Fruit fly (Drosophila melanogaster) whole organism, embryonic: ENCODE results near the gene CG43389.

Experiments used
- Asciz ChIP-seq: fragments of 200-800 bp; sonication (Bioruptor generic); optimal IDR thresholded peaks from 2 replicates; lab custom pipeline; 2017; ENCODE audit warnings: missing biosample characterization, mild to moderate bottlenecking, missing genetic modification characterization, missing genetic modification reagents
- CG10267 ChIP-seq: fragments of 200-800 bp; sonication (Bioruptor generic); optimal IDR thresholded peaks from 2 replicates; lab custom pipeline; 2018; ENCODE audit warnings: missing biosample characterization, mild to moderate bottlenecking, missing genetic modification characterization, moderate library complexity
- CG10979 ChIP-seq: fragments of 200-800 bp; sonication (Bioruptor generic); optimal IDR thresholded peaks from 2 replicates; lab custom pipeline; 2018; ENCODE audit warnings: missing biosample characterization, mild to moderate bottlenecking, missing genetic modification characterization, moderate library complexity
- CG12071 ChIP-seq: fragments of 200-800 bp; sonication (Bioruptor generic); optimal IDR thresholded peaks from 3 replicates; lab custom pipeline; 2018; ENCODE audit warnings: missing biosample characterization, mild to moderate bottlenecking, missing genetic modification characterization
- CG12236 ChIP-seq: fragments of 200-800 bp; sonication (Bioruptor generic); optimal IDR thresholded peaks from 2 replicates; lab custom pipeline; 2016; ENCODE audit warnings: missing biosample characterization, missing genetic modification characterization
- CG1603 ChIP-seq: fragments of 200-800 bp; sonication (Bioruptor generic); optimal IDR thresholded peaks from 2 replicates; lab custom pipeline; 2019; ENCODE audit warnings: missing biosample characterization, mild to moderate bottlenecking, missing genetic modification characterization, moderate library complexity
- CG1647 ChIP-seq: fragments of 200-800 bp; sonication (Bioruptor generic); optimal IDR thresholded peaks from 3 replicates; lab custom pipeline; 2016; ENCODE audit warnings: missing biosample characterization, missing genetic modification characterization
- CG18262 ChIP-seq: fragments of 200-800 bp; optimal IDR thresholded peaks from 3 replicates; lab custom pipeline; 2019; ENCODE audit warnings: missing biosample characterization, mild to moderate bottlenecking, missing genetic modification characterization, moderate library complexity
- CG18599 ChIP-seq: fragments of 200-800 bp; sonication (Bioruptor generic); optimal IDR thresholded peaks from 3 replicates; lab custom pipeline; 2017; ENCODE audit warnings: missing biosample characterization, missing genetic modification characterization, mild to moderate bottlenecking, moderate library complexity, missing genetic modification reagents
- CG2202 ChIP-seq: fragments of 200-800 bp; sonication (Bioruptor generic); optimal IDR thresholded peaks from 2 replicates; lab custom pipeline; 2018; ENCODE audit warnings: missing biosample characterization, mild to moderate bottlenecking, missing genetic modification characterization
- CG2875 ChIP-seq: fragments of 200-800 bp; sonication (Bioruptor generic); optimal IDR thresholded peaks from 2 replicates; lab custom pipeline; 2017; ENCODE audit warnings: missing biosample characterization, mild to moderate bottlenecking, missing genetic modification characterization, missing genetic modification reagents
- CG31224 ChIP-seq: fragments of 200-800 bp; sonication (Bioruptor generic); IDR thresholded peaks from 2 replicates; pipeline ENCODE4 v1.3.6; 2022; ENCODE audit warnings: missing biosample characterization, missing genetic modification characterization
- CG3281 ChIP-seq: fragments of 200-800 bp; sonication (Bioruptor generic); optimal IDR thresholded peaks from 3 replicates; lab custom pipeline; 2017; ENCODE audit warnings: missing biosample characterization, mild to moderate bottlenecking, missing genetic modification characterization
- CG4730 ChIP-seq: fragments of 200-800 bp; sonication (Bioruptor generic); IDR thresholded peaks from 2 replicates; pipeline ENCODE4 v1.3.6; 2022; ENCODE audit warnings: missing biosample characterization, missing genetic modification characterization
- CG5953 ChIP-seq: fragments of 200-800 bp; sonication (Bioruptor generic); IDR thresholded peaks from 2 replicates; pipeline ENCODE4 v1.3.6; 2022; ENCODE audit warnings: missing biosample characterization, missing genetic modification characterization
- CG7839 ChIP-seq: fragments of 200-800 bp; sonication (Bioruptor generic); optimal IDR thresholded peaks from 3 replicates; lab custom pipeline; 2018; ENCODE audit warnings: missing biosample characterization, mild to moderate bottlenecking, missing genetic modification characterization, moderate library complexity
- CG7928 ChIP-seq: fragments of 200-800 bp; sonication (Bioruptor generic); optimal IDR thresholded peaks from 2 replicates; lab custom pipeline; 2017; ENCODE audit warnings: missing biosample characterization, mild to moderate bottlenecking, missing genetic modification characterization
- CG8765 ChIP-seq: fragments of 200-800 bp; sonication (Bioruptor generic); IDR thresholded peaks from 2 replicates; pipeline ENCODE4 v1.3.6; 2022; ENCODE audit warnings: missing biosample characterization, missing genetic modification characterization
- CG9797 ChIP-seq: fragments of 200-800 bp; sonication (Bioruptor generic); optimal IDR thresholded peaks from 3 replicates; lab custom pipeline; 2018; ENCODE audit warnings: missing biosample characterization, mild to moderate bottlenecking, missing genetic modification characterization
- CTCF ChIP-seq: fragments of 200-800 bp; sonication (Bioruptor generic); optimal IDR thresholded peaks from 2 replicates; lab custom pipeline; 2017; ENCODE audit warnings: missing biosample characterization, mild to moderate bottlenecking, missing genetic modification characterization, moderate library complexity
- Dfd ChIP-seq, 2 experiments: fragments of >200 bp; optimal IDR thresholded peaks; 2 replicates each; lab custom pipeline; 2017; ENCODE audit warnings: missing biosample characterization in 2 of 2, missing genetic modification characterization in 2 of 2
- Dip3 ChIP-seq: fragments of 200-800 bp; sonication (Bioruptor generic); optimal IDR thresholded peaks from 3 replicates; lab custom pipeline; 2016; ENCODE audit warnings: missing biosample characterization, missing genetic modification characterization
- Dll ChIP-seq: fragments of 200-800 bp; sonication (Bioruptor generic); IDR thresholded peaks from 4 replicates; pipeline ENCODE4 v1.3.6; 2022; ENCODE audit warnings: missing biosample characterization, missing genetic modification characterization; ENCODE audit not compliant: partially characterized antibody
- H15 ChIP-seq: fragments of 200-800 bp; sonication (Bioruptor generic); IDR thresholded peaks from 3 replicates; pipeline ENCODE4 v1.3.6; 2022; ENCODE audit warnings: missing biosample characterization, missing genetic modification characterization
- HmgZ ChIP-seq: fragments of 200-800 bp; sonication (Bioruptor generic); optimal IDR thresholded peaks from 2 replicates; lab custom pipeline; 2018; ENCODE audit warnings: missing biosample characterization, mild to moderate bottlenecking, missing genetic modification characterization
- Hmr ChIP-seq: fragments of 200-800 bp; sonication (Bioruptor generic); optimal IDR thresholded peaks from 3 replicates; lab custom pipeline; 2017; ENCODE audit warnings: mild to moderate bottlenecking, missing biosample characterization, missing genetic modification reagents, missing genetic modification characterization
- Kr ChIP-seq: fragments of 200-800 bp; sonication (Bioruptor generic); optimal IDR thresholded peaks from 2 replicates; lab custom pipeline; 2017; ENCODE audit warnings: missing biosample characterization, mild to moderate bottlenecking, missing genetic modification characterization
- MBD-R2 ChIP-seq: fragments of 200-800 bp; sonication (Bioruptor generic); IDR thresholded peaks from 2 replicates; pipeline ENCODE4 v1.3.6; 2022; ENCODE audit warnings: missing biosample characterization, missing genetic modification characterization
- MESR4 ChIP-seq: fragments of 200-800 bp; sonication (Bioruptor generic); optimal IDR thresholded peaks from 2 replicates; lab custom pipeline; 2018; ENCODE audit warnings: missing biosample characterization, mild to moderate bottlenecking, missing genetic modification characterization, moderate library complexity
- NC2β ChIP-seq: fragments of 200-800 bp; sonication (Bioruptor generic); optimal IDR thresholded peaks from 2 replicates; lab custom pipeline; 2016; ENCODE audit warnings: missing biosample characterization, missing genetic modification characterization
- ato ChIP-seq: fragments of 200-800 bp; sonication (Bioruptor generic); IDR thresholded peaks from 2 replicates; pipeline ENCODE4 v1.3.6; 2022; ENCODE audit warnings: missing biosample characterization, missing genetic modification characterization; ENCODE audit not compliant: partially characterized antibody
- bcd ChIP-seq: fragments of 200-800 bp; sonication (Bioruptor generic); optimal IDR thresholded peaks from 2 replicates; lab custom pipeline; 2017; ENCODE audit warnings: missing biosample characterization, mild to moderate bottlenecking, missing genetic modification characterization
- bowl ChIP-seq: fragments of 200-800 bp; sonication (Bioruptor generic); IDR thresholded peaks from 2 replicates; pipeline ENCODE4 v1.3.6; 2022; ENCODE audit warnings: missing biosample characterization, missing genetic modification characterization
- cad ChIP-seq: fragments of >200 bp; optimal IDR thresholded peaks from 2 replicates; lab custom pipeline; 2017; ENCODE audit warnings: missing biosample characterization, missing genetic modification characterization
- dysf ChIP-seq: fragments of 200-800 bp; sonication (Bioruptor generic); IDR thresholded peaks from 3 replicates; pipeline ENCODE4 v1.3.6; 2022; ENCODE audit warnings: missing biosample characterization, missing genetic modification characterization
- ems ChIP-seq: fragments of 200-800 bp; sonication (Bioruptor generic); optimal IDR thresholded peaks from 3 replicates; lab custom pipeline; 2016; ENCODE audit warnings: missing biosample characterization, missing genetic modification characterization
- ewg ChIP-seq: fragments of 200-800 bp; sonication (Bioruptor generic); optimal IDR thresholded peaks from 3 replicates; lab custom pipeline; 2017; ENCODE audit warnings: mild to moderate bottlenecking, missing biosample characterization, missing genetic modification reagents, missing genetic modification characterization
- fd3F ChIP-seq: fragments of 200-800 bp; sonication (Bioruptor generic); optimal IDR thresholded peaks from 2 replicates; lab custom pipeline; 2018; ENCODE audit warnings: missing biosample characterization, mild to moderate bottlenecking, missing genetic modification characterization, moderate library complexity
- ftz-f1 ChIP-seq: fragments of 200-800 bp; sonication (Bioruptor generic); optimal IDR thresholded peaks from 2 replicates; lab custom pipeline; 2016; ENCODE audit warnings: missing biosample characterization, missing genetic modification characterization
- gfzf ChIP-seq: fragments of 200-800 bp; sonication (Bioruptor generic); optimal IDR thresholded peaks from 2 replicates; lab custom pipeline; 2016; ENCODE audit warnings: missing biosample characterization, mild to moderate bottlenecking, missing genetic modification characterization, moderate library complexity
- mam ChIP-seq: fragments of 200-800 bp; sonication (Bioruptor generic); optimal IDR thresholded peaks from 3 replicates; lab custom pipeline; 2016; ENCODE audit warnings: missing biosample characterization, missing genetic modification characterization
- otp ChIP-seq: fragments of 200-800 bp; sonication (Bioruptor generic); IDR thresholded peaks from 3 replicates; pipeline ENCODE4, ENCODE4 v1.3.6; 2022; ENCODE audit warnings: missing biosample characterization, missing genetic modification characterization
- sd ChIP-seq: fragments of 200-800 bp; sonication (Bioruptor generic); optimal IDR thresholded peaks from 3 replicates; lab custom pipeline; 2018; ENCODE audit warnings: missing biosample characterization, mild to moderate bottlenecking, missing genetic modification characterization, moderate library complexity
- sens ChIP-seq: fragments of 200-800 bp; sonication (Bioruptor generic); peaks from one replicate; lab custom pipeline; 2016; ENCODE audit warnings: missing biosample characterization, missing genetic modification characterization
- slbo ChIP-seq: fragments of 200-800 bp; sonication (Bioruptor generic); IDR thresholded peaks from 2 replicates; pipeline ENCODE4 v1.3.6; 2022; ENCODE audit warnings: missing biosample characterization, missing genetic modification characterization
- so ChIP-seq: fragments of 200-800 bp; sonication (Bioruptor generic); IDR thresholded peaks from 3 replicates; pipeline ENCODE4 v1.3.6; 2022; ENCODE audit warnings: missing biosample characterization, missing genetic modification characterization
- sqz ChIP-seq: fragments of 200-800 bp; sonication (Bioruptor generic); optimal IDR thresholded peaks from 3 replicates; lab custom pipeline; 2018; ENCODE audit warnings: missing biosample characterization, mild to moderate bottlenecking, missing genetic modification characterization
- trem ChIP-seq: fragments of 200-800 bp; optimal IDR thresholded peaks from 3 replicates; lab custom pipeline; 2019; ENCODE audit warnings: missing biosample characterization, mild to moderate bottlenecking, missing genetic modification characterization, moderate library complexity
- twi ChIP-seq: fragments of 200-800 bp; optimal IDR thresholded peaks from 2 replicates; lab custom pipeline; 2019; ENCODE audit warnings: missing biosample characterization, mild to moderate bottlenecking, missing genetic modification characterization, moderate library complexity
- wor ChIP-seq: fragments of 200-800 bp; sonication (Bioruptor generic); IDR thresholded peaks from 2 replicates; pipeline ENCODE4 v1.3.6; 2022; ENCODE audit warnings: missing biosample characterization, missing genetic modification characterization

The CG43389 gene

dm6 chr3L:3248714-3249663 is 1.2 kb downstream of the CG43389 start (continued):
- TF ChIP-seq sens: no peak
- peak; percentile 49 for TF ChIP-seq wor (GFP tag; lab: Robert Waterston, UW)
- TF ChIP-seq sd (tag; lab: Kevin White, UChicago): no peak
- no peak for TF ChIP-seq Hmr (GFP tag; lab: Kevin White, UChicago)
- TF ChIP-seq so (GFP tag; lab: Robert Waterston, UW): peak; percentile 74; the same call in 1 of the 3 replicates
- TF ChIP-seq HmgZ (tag; lab: Kevin White, UChicago): no peak
- no peak for TF ChIP-seq CG9797 (GFP tag; lab: Kevin White, UChicago)
- peak; percentile 53 for TF ChIP-seq CG18262 (tag; lab: Kevin White, UChicago)
- TF ChIP-seq Kr (GFP tag; lab: Kevin White, UChicago): no peak
- no peak for TF ChIP-seq CG12236 (GFP tag; lab: Kevin White, UChicago)
- TF ChIP-seq CG10267 (tag; lab: Kevin White, UChicago): peak; percentile 0
- peak; percentile 20 for TF ChIP-seq CG18599 (GFP tag; lab: Kevin White, UChicago)
- no peak for TF ChIP-seq CG4730 (GFP tag; lab: Robert Waterston, UW)
- no peak for TF ChIP-seq Dfd (GFP tag; optimal IDR thresholded peaks at IDR 0.05; lab: Kevin White, UChicago)
- TF ChIP-seq mam: no peak
- TF ChIP-seq ems (GFP tag; lab: Kevin White, UChicago): no peak
- TF ChIP-seq Dip3: peak; percentile 25
- no peak for TF ChIP-seq CG7928 (GFP tag; lab: Kevin White, UChicago)
- TF ChIP-seq CG7839 (tag; lab: Kevin White, UChicago): peak; percentile 53
- TF ChIP-seq otp: no peak
- TF ChIP-seq CTCF (GFP tag; lab: Kevin White, UChicago): no peak
- TF ChIP-seq MESR4 (GFP tag; lab: Kevin White, UChicago): no peak
- TF ChIP-seq fd3F (GFP tag; lab: Kevin White, UChicago): no peak
- no peak for TF ChIP-seq CG31224 (GFP tag; lab: Robert Waterston, UW)
- no peak for TF ChIP-seq CG2202 (tag; lab: Kevin White, UChicago)
- no peak for TF ChIP-seq ato (GFP tag; lab: Robert Waterston, UW)
- TF ChIP-seq slbo (GFP tag; lab: Robert Waterston, UW): peak; percentile 39; the same call in 1 of the 2 replicates
- no peak for TF ChIP-seq ftz-f1 (GFP tag; lab: Kevin White, UChicago)
- peak; percentile 51 for TF ChIP-seq ewg
- no peak for TF ChIP-seq Dll (GFP tag; lab: Robert Waterston, UW)
- TF ChIP-seq H15 (GFP tag; lab: Robert Waterston, UW): no peak
- no peak for TF ChIP-seq cad (GFP tag; lab: Kevin White, UChicago)
- no peak for TF ChIP-seq trem (tag; lab: Kevin White, UChicago)
- TF ChIP-seq CG1603 (tag; lab: Kevin White, UChicago): no peak
- peak; percentile 15 for TF ChIP-seq CG3281 (GFP tag; lab: Kevin White, UChicago)
- peak; percentile 27 for TF ChIP-seq CG2875 (GFP tag; lab: Kevin White, UChicago)
- TF ChIP-seq CG10979 (tag; lab: Kevin White, UChicago): peak; percentile 53
- no peak for TF ChIP-seq sqz (GFP tag; lab: Kevin White, UChicago)
- peak; percentile 46; the same call in 1 of the 3 replicates for TF ChIP-seq dysf (GFP tag; lab: Robert Waterston, UW)
- TF ChIP-seq CG5953 (GFP tag; lab: Robert Waterston, UW): peak; percentile 37; the same call in 1 of the 2 replicates
- TF ChIP-seq MBD-R2 (GFP tag; lab: Robert Waterston, UW): no peak
- TF ChIP-seq bowl (GFP tag; lab: Robert Waterston, UW): no peak
- TF ChIP-seq CG1647 (GFP tag; lab: Kevin White, UChicago): no peak
- TF ChIP-seq CG12071 (GFP tag; lab: Kevin White, UChicago): no peak
- TF ChIP-seq bcd (GFP tag; lab: Kevin White, UChicago): peak; percentile 43
- peak; percentile 64 for TF ChIP-seq Asciz (GFP tag; lab: Kevin White, UChicago)
- no peak for TF ChIP-seq twi
- TF ChIP-seq NC2β (GFP tag; lab: Kevin White, UChicago): no peak
- no peak for TF ChIP-seq CG8765 (GFP tag; lab: Robert Waterston, UW)
- no peak for TF ChIP-seq gfzf
